Fruit fly (Drosophila melanogaster) ovary, adult (tissue): ENCODE measurements around the gene ChT.

Experiments used
- CG17801 ChIP-seq: fragments of 200-800 bp; optimal IDR thresholded peaks from 2 replicates; lab custom pipeline; 2019; ENCODE audit warnings: missing biosample characterization, mild to moderate bottlenecking, missing genetic modification characterization, moderate library complexity; ENCODE audit not compliant: partially characterized antibody

ChT gene

DNA sequence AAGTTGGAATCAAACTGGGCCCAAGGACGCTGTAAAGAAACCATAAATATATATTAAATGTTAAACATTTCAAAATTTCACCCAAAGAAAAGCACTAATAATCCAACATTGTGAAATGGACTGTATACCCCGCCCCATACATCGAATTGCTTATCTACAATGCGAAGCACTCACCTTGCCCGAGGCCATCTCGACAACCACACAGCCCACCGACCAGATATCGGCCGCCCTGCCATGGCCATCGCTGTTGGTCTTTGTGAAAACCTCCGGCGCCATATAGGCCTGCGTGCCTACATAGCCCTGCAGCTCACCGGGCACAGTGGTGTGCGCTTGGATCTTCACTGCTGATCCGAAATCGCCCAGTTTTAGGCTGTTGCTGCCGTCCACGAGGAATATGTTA is 53.2 kb downstream of the ChT start:
- TF ChIP-seq CG17801 (GFP tag; lab: Kevin White, UChicago): no peak
